Fruit fly (Drosophila melanogaster) whole organism, embryonic: ENCODE results near the gene CG2256.
A peak's percentile ranks its signal among the peaks of the same experiment; 100 is the strongest.

Experiments
- Awh ChIP-seq: fragments of 200-800 bp; sonication (Bioruptor generic); IDR thresholded peaks from 2 replicates; pipeline ENCODE4, ENCODE4 v1.3.6; 2022; ENCODE audit warnings: missing biosample characterization, missing genetic modification characterization
- CG10654 ChIP-seq: fragments of 200-800 bp; sonication (Bioruptor generic); optimal IDR thresholded peaks from 2 replicates; lab custom pipeline; 2016; ENCODE audit warnings: missing biosample characterization, missing genetic modification characterization
- CG11504 ChIP-seq: fragments of 200-800 bp; sonication (Bioruptor generic); optimal IDR thresholded peaks from 3 replicates; lab custom pipeline; 2019; ENCODE audit warnings: missing biosample characterization, mild to moderate bottlenecking, missing genetic modification characterization, moderate library complexity
- CG14860 ChIP-seq: fragments of 200-800 bp; sonication (Bioruptor generic); IDR thresholded peaks from 3 replicates; pipeline ENCODE4 v1.3.6; 2022; ENCODE audit warnings: missing biosample characterization, missing genetic modification characterization; ENCODE audit not compliant: partially characterized antibody
- CG16779 ChIP-seq: fragments of 200-800 bp; sonication (Bioruptor generic); IDR thresholded peaks from 2 replicates; pipeline ENCODE4 v1.3.6; 2022; ENCODE audit warnings: missing biosample characterization, missing genetic modification characterization
- CG17186 ChIP-seq: fragments of 200-800 bp; sonication (Bioruptor generic); optimal IDR thresholded peaks from 3 replicates; lab custom pipeline; 2017; ENCODE audit warnings: missing biosample characterization, missing genetic modification reagents, missing genetic modification characterization
- CG17361 ChIP-seq: fragments of 200-800 bp; sonication (Bioruptor generic); IDR thresholded peaks from 3 replicates; pipeline ENCODE4 v1.3.6; 2022; ENCODE audit warnings: missing biosample characterization, missing genetic modification characterization
- CG17612 ChIP-seq: fragments of 200-800 bp; sonication (Bioruptor generic); IDR thresholded peaks from 2 replicates; pipeline ENCODE4 v1.3.6; 2022; ENCODE audit warnings: missing biosample characterization, missing genetic modification characterization
- CG17829 ChIP-seq: fragments of 200-800 bp; optimal IDR thresholded peaks from 2 replicates; lab custom pipeline; 2019; ENCODE audit warnings: missing biosample characterization, mild to moderate bottlenecking, missing genetic modification characterization, moderate library complexity
- CG18011 ChIP-seq: fragments of 200-800 bp; sonication (Bioruptor generic); optimal IDR thresholded peaks from 2 replicates; lab custom pipeline; 2017; ENCODE audit warnings: missing biosample characterization, missing genetic modification characterization, mild to moderate bottlenecking, moderate library complexity, missing genotype
- CG2199 ChIP-seq: fragments of 200-800 bp; sonication (Bioruptor generic); IDR thresholded peaks from 3 replicates; pipeline ENCODE4 v1.3.6; 2022; ENCODE audit warnings: missing biosample characterization, missing genetic modification characterization
- CG30431 ChIP-seq: fragments of 200-800 bp; sonication (Bioruptor generic); optimal IDR thresholded peaks from 2 replicates; lab custom pipeline; 2017; ENCODE audit warnings: missing biosample characterization, missing genetic modification characterization
- CG3163 ChIP-seq: fragments of 200-800 bp; sonication (Bioruptor generic); optimal IDR thresholded peaks from 3 replicates; lab custom pipeline; 2016; ENCODE audit warnings: missing biosample characterization, missing genetic modification characterization
- CG32767 ChIP-seq: fragments of 200-800 bp; sonication (Bioruptor generic); IDR thresholded peaks from 2 replicates; pipeline ENCODE4 v1.3.6; 2022; ENCODE audit warnings: missing biosample characterization, missing genetic modification characterization
- CG32772 ChIP-seq: fragments of 200-800 bp; sonication (Bioruptor generic); IDR thresholded peaks from 2 replicates; pipeline ENCODE4 v1.3.6; 2022; ENCODE audit warnings: missing biosample characterization, missing genetic modification characterization
- CG42726 ChIP-seq: fragments of 200-800 bp; sonication (Bioruptor generic); IDR thresholded peaks from 2 replicates; pipeline ENCODE4 v1.3.6; 2022; ENCODE audit warnings: missing biosample characterization, missing genetic modification characterization; ENCODE audit not compliant: partially characterized antibody
- CG6654 ChIP-seq: fragments of 200-800 bp; sonication (Bioruptor generic); optimal IDR thresholded peaks from 2 replicates; lab custom pipeline; 2017; ENCODE audit warnings: missing biosample characterization, mild to moderate bottlenecking, missing genetic modification characterization
- CG6689 ChIP-seq: fragments of 200-800 bp; sonication (Bioruptor generic); IDR thresholded peaks from 2 replicates; pipeline ENCODE4 v1.3.6; 2022; ENCODE audit warnings: missing biosample characterization, missing genetic modification characterization
- Deaf1 ChIP-seq: fragments of 200-800 bp; optimal IDR thresholded peaks from 3 replicates; lab custom pipeline; 2019; ENCODE audit warnings: missing biosample characterization, mild to moderate bottlenecking, missing genetic modification characterization, moderate library complexity
- Dfd ChIP-seq, 2 experiments: fragments of >200 bp; optimal IDR thresholded peaks; 2 replicates each; lab custom pipeline; 2017; ENCODE audit warnings: missing biosample characterization in 2 of 2, missing genetic modification characterization in 2 of 2
- Dip3 ChIP-seq: fragments of 200-800 bp; sonication (Bioruptor generic); optimal IDR thresholded peaks from 3 replicates; lab custom pipeline; 2016; ENCODE audit warnings: missing biosample characterization, missing genetic modification characterization
- ERR ChIP-seq: fragments of 200-800 bp; sonication (Bioruptor generic); optimal IDR thresholded peaks from 2 replicates; lab custom pipeline; 2016; ENCODE audit warnings: missing biosample characterization, missing genetic modification characterization
- Ets65A ChIP-seq: fragments of 200-800 bp; sonication (Bioruptor generic); peaks from one replicate; lab custom pipeline; 2016; ENCODE audit warnings: missing biosample characterization, missing genetic modification characterization
- Ets97D ChIP-seq: fragments of 200-800 bp; sonication (Bioruptor generic); optimal IDR thresholded peaks from 3 replicates; lab custom pipeline; 2016; ENCODE audit warnings: missing biosample characterization, missing genetic modification characterization
- Fer1 ChIP-seq: fragments of 200-800 bp; sonication (Bioruptor generic); optimal IDR thresholded peaks from 2 replicates; lab custom pipeline; 2017; ENCODE audit warnings: missing biosample characterization, mild to moderate bottlenecking, missing genetic modification characterization
- HLH3B ChIP-seq: fragments of 200-800 bp; sonication (Bioruptor generic); IDR thresholded peaks from 2 replicates; pipeline ENCODE4 v1.3.6; 2022; ENCODE audit warnings: missing biosample characterization, missing genetic modification characterization
- HLH4C ChIP-seq: fragments of 200-800 bp; sonication (Bioruptor generic); IDR thresholded peaks from 3 replicates; pipeline ENCODE4 v1.3.6; 2022; ENCODE audit warnings: missing biosample characterization, missing genetic modification characterization; ENCODE audit not compliant: partially characterized antibody
- HmgD ChIP-seq: fragments of 200-800 bp; sonication (Bioruptor generic); optimal IDR thresholded peaks from 3 replicates; lab custom pipeline; 2016; ENCODE audit warnings: missing biosample characterization, missing genetic modification characterization
- Hmx ChIP-seq: fragments of 200-800 bp; sonication (Bioruptor generic); optimal IDR thresholded peaks from 2 replicates; lab custom pipeline; 2016; ENCODE audit warnings: missing biosample characterization, missing genetic modification characterization
- Max ChIP-seq: fragments of 200-800 bp; sonication (Bioruptor generic); optimal IDR thresholded peaks from 2 replicates; lab custom pipeline; 2016; ENCODE audit warnings: missing biosample characterization, mild to moderate bottlenecking, missing genetic modification characterization
- Med ChIP-seq: fragments of 200-800 bp; sonication (Bioruptor generic); peaks from one replicate; lab custom pipeline; 2016; ENCODE audit warnings: missing biosample characterization, missing genetic modification characterization, mild to moderate bottlenecking, inconsistent platforms, moderate library complexity
- Meics ChIP-seq: fragments of 200-800 bp; sonication (Bioruptor generic); optimal IDR thresholded peaks from 2 replicates; lab custom pipeline; 2017; ENCODE audit warnings: missing biosample characterization, mild to moderate bottlenecking, missing genetic modification characterization
- PHDP ChIP-seq: fragments of 200-800 bp; sonication (Bioruptor generic); optimal IDR thresholded peaks from 3 replicates; lab custom pipeline; 2018; ENCODE audit warnings: missing biosample characterization, mild to moderate bottlenecking, missing genetic modification characterization, moderate library complexity
- Ssrp ChIP-seq: fragments of 200-800 bp; sonication (Bioruptor generic); optimal IDR thresholded peaks from 2 replicates; lab custom pipeline; 2018; ENCODE audit warnings: missing biosample characterization, mild to moderate bottlenecking, missing genetic modification characterization, moderate library complexity
- ab ChIP-seq: fragments of 200-800 bp; sonication (Bioruptor generic); optimal IDR thresholded peaks from 2 replicates; lab custom pipeline; 2016; ENCODE audit warnings: missing biosample characterization, missing genetic modification characterization
- crc ChIP-seq: fragments of 200-800 bp; sonication (Bioruptor generic); optimal IDR thresholded peaks from 2 replicates; lab custom pipeline; 2016; ENCODE audit warnings: missing biosample characterization, missing genetic modification characterization
- da ChIP-seq: fragments of 200-800 bp; sonication (Bioruptor generic); optimal IDR thresholded peaks from 2 replicates; lab custom pipeline; 2016; ENCODE audit warnings: missing biosample characterization, missing genetic modification characterization
- danr ChIP-seq: fragments of 200-800 bp; sonication (Bioruptor generic); IDR thresholded peaks from 2 replicates; pipeline ENCODE4 v1.3.6; 2022; ENCODE audit warnings: missing biosample characterization, missing genetic modification characterization
- dimm ChIP-seq: fragments of 200-800 bp; sonication (Bioruptor generic); IDR thresholded peaks from 2 replicates; pipeline ENCODE4 v1.3.6; 2022; ENCODE audit warnings: missing biosample characterization, missing genetic modification characterization
- hth ChIP-seq: fragments of >200 bp; optimal IDR thresholded peaks from 2 replicates; lab custom pipeline; 2017; ENCODE audit warnings: inconsistent platforms
- kay ChIP-seq: fragments of 200-800 bp; sonication (Bioruptor generic); optimal IDR thresholded peaks from 2 replicates; lab custom pipeline; 2016; ENCODE audit warnings: missing biosample characterization, missing genetic modification characterization
- mirr ChIP-seq: fragments of 200-800 bp; sonication (Bioruptor generic); optimal IDR thresholded peaks from 3 replicates; lab custom pipeline; 2018; ENCODE audit warnings: missing biosample characterization, mild to moderate bottlenecking, missing genetic modification characterization
- nom ChIP-seq: fragments of 200-800 bp; sonication (Bioruptor generic); optimal IDR thresholded peaks from 2 replicates; lab custom pipeline; 2017; ENCODE audit warnings: missing biosample characterization, missing genetic modification characterization, mild to moderate bottlenecking, moderate library complexity, missing genetic modification reagents
- pzg ChIP-seq: fragments of 200-800 bp; sonication (Bioruptor generic); optimal IDR thresholded peaks from 3 replicates; lab custom pipeline; 2018; ENCODE audit warnings: missing biosample characterization, mild to moderate bottlenecking, missing genetic modification characterization, moderate library complexity
- rib ChIP-seq: fragments of 200-800 bp; sonication (Bioruptor generic); IDR thresholded peaks from 2 replicates; pipeline ENCODE4 v1.3.6; 2022; ENCODE audit warnings: missing biosample characterization, missing genetic modification characterization
- row ChIP-seq: fragments of 200-800 bp; sonication (Bioruptor generic); IDR thresholded peaks from 3 replicates; pipeline ENCODE4 v1.3.6; 2022; ENCODE audit warnings: missing biosample characterization, missing genetic modification characterization
- shn ChIP-seq: fragments of 200-800 bp; sonication (Bioruptor generic); optimal IDR thresholded peaks from 3 replicates; lab custom pipeline; 2016; ENCODE audit warnings: missing biosample characterization, missing genetic modification characterization
- sima ChIP-seq: fragments of 200-800 bp; sonication (Bioruptor generic); optimal IDR thresholded peaks from 2 replicates; lab custom pipeline; 2016; ENCODE audit warnings: missing biosample characterization, missing genetic modification characterization
- stc ChIP-seq: fragments of 200-800 bp; sonication (Bioruptor generic); IDR thresholded peaks from 2 replicates; pipeline ENCODE4 v1.3.6; 2022; ENCODE audit warnings: missing biosample characterization, missing genetic modification characterization
- vfl ChIP-seq: fragments of 200-800 bp; sonication (Bioruptor generic); optimal IDR thresholded peaks from 2 replicates; lab custom pipeline; 2016; ENCODE audit warnings: missing biosample characterization, missing genetic modification characterization
- z ChIP-seq: fragments of 200-800 bp; sonication (Bioruptor generic); IDR thresholded peaks from 3 replicates; pipeline ENCODE4 v1.3.6; 2022; ENCODE audit warnings: missing biosample characterization, missing genetic modification characterization
- zfh2 ChIP-seq: fragments of 200-800 bp; sonication (Bioruptor generic); optimal IDR thresholded peaks from 2 replicates; lab custom pipeline; 2016; ENCODE audit warnings: missing biosample characterization, missing genetic modification characterization

Gene CG2256

dm6 chrX:8126149-8126548 lies 39.1 kb upstream of the CG2256 start (continued):
- no peak for TF ChIP-seq Dfd (GFP tag; optimal IDR thresholded peaks at IDR 0.05; lab: Kevin White, UChicago)
- TF ChIP-seq vfl, result no peak
- TF ChIP-seq pzg (GFP tag; lab: Kevin White, UChicago), result no peak
- TF ChIP-seq kay (GFP tag; lab: Kevin White, UChicago), result no peak
- no peak for TF ChIP-seq Deaf1 (tag; lab: Kevin White, UChicago)
- no peak for TF ChIP-seq da (GFP tag; lab: Kevin White, UChicago)
- no peak for TF ChIP-seq z (GFP tag; lab: Robert Waterston, UW)
- TF ChIP-seq Med (GFP tag; lab: Kevin White, UChicago), result peak; percentile 84
- peak; percentile 41; the same call in 1 of the 2 replicates for TF ChIP-seq dimm (GFP tag; lab: Robert Waterston, UW)
- peak; percentile 71 for TF ChIP-seq CG32772 (GFP tag; lab: Robert Waterston, UW)
- TF ChIP-seq HLH3B (GFP tag; lab: Robert Waterston, UW), result peak; percentile 74
- TF ChIP-seq Awh, result peak; percentile 76
- no peak for TF ChIP-seq danr
- TF ChIP-seq Ssrp (tag; lab: Kevin White, UChicago), result peak; percentile 65
- TF ChIP-seq Meics (GFP tag; lab: Kevin White, UChicago), result no peak
- no peak for TF ChIP-seq nom
- no peak for TF ChIP-seq CG14860
- TF ChIP-seq Dip3 (GFP tag; lab: Kevin White, UChicago), result no peak
- TF ChIP-seq stc (GFP tag; lab: Robert Waterston, UW), result peak; percentile 63; the same call in 1 of the 2 replicates
- no peak for TF ChIP-seq CG17612 (GFP tag; lab: Robert Waterston, UW)
- no peak for TF ChIP-seq hth (lab: Kevin White, UChicago)
- TF ChIP-seq Fer1 (GFP tag; lab: Kevin White, UChicago), result no peak
- peak; percentile 8 for TF ChIP-seq CG6654 (GFP tag; lab: Kevin White, UChicago)
- TF ChIP-seq CG18011, result no peak

dm6 chrX:8125224-8125649 lies 38.2 kb upstream of the CG2256 start:
- peak; percentile 65 for TF ChIP-seq Ets65A (GFP tag; lab: Kevin White, UChicago)
- TF ChIP-seq CG32772 (GFP tag; lab: Robert Waterston, UW), result 0 out of 2 replicates have a peak, but pooled peaks have one; percentile 32
- no peak for TF ChIP-seq ab (GFP tag; lab: Kevin White, UChicago)
- TF ChIP-seq CG32767, result peak; percentile 43; the same call in 1 of the 2 replicates
- TF ChIP-seq CG16779 (GFP tag; lab: Robert Waterston, UW), result no peak
- TF ChIP-seq CG10654 (GFP tag; lab: Kevin White, UChicago), result peak; percentile 33
- no peak for TF ChIP-seq Hmx (GFP tag; lab: Kevin White, UChicago)
- no peak for TF ChIP-seq Ets97D
- no peak for TF ChIP-seq kay (GFP tag; lab: Kevin White, UChicago)
- no peak for TF ChIP-seq HLH4C (GFP tag; lab: Robert Waterston, UW)
- peak; percentile 39; the same call in 2 of the 3 replicates for TF ChIP-seq row (GFP tag; lab: Robert Waterston, UW)
- no peak for TF ChIP-seq shn (GFP tag; lab: Kevin White, UChicago)
- TF ChIP-seq CG3163 (GFP tag; lab: Kevin White, UChicago), result no peak
- no peak for TF ChIP-seq CG2199 (GFP tag; lab: Robert Waterston, UW)
- no peak for TF ChIP-seq mirr
- no peak for TF ChIP-seq crc (GFP tag; lab: Kevin White, UChicago)
- TF ChIP-seq zfh2, result no peak
- TF ChIP-seq CG42726, result no peak
- no peak for TF ChIP-seq HmgD (GFP tag; lab: Kevin White, UChicago)
- peak; percentile 56 for TF ChIP-seq CG17829 (tag; lab: Kevin White, UChicago)
- TF ChIP-seq Dfd (GFP tag; optimal IDR thresholded peaks at IDR 0.05; lab: Kevin White, UChicago), result no peak
- no peak for TF ChIP-seq sima (GFP tag; lab: Kevin White, UChicago)
- peak; percentile 82 for TF ChIP-seq CG11504 (tag; lab: Kevin White, UChicago)
- TF ChIP-seq CG6689 (GFP tag; lab: Robert Waterston, UW), result peak; percentile 60
- no peak for TF ChIP-seq rib
- TF ChIP-seq CG30431, result peak; percentile 28
- TF ChIP-seq CG17361 (GFP tag; lab: Robert Waterston, UW), result peak; percentile 81; the same call in 2 of the 3 replicates
- peak; percentile 40 for TF ChIP-seq PHDP (tag; lab: Kevin White, UChicago)
- TF ChIP-seq Max (GFP tag; lab: Kevin White, UChicago), result peak; percentile 8
- TF ChIP-seq CG17186, result no peak
- no peak for TF ChIP-seq ERR
